Worm (Caenorhabditis elegans) whole organism, L2 larva: Measurements from ENCODE around the gene C15F1.1.
A peak's percentile ranks its signal among the peaks of the same experiment; 100 is the strongest.
"Not testable (repeated sequence)": the region's sequence is repeated elsewhere in the genome, so short reads cannot be mapped to it uniquely, and the experiment has no call there.

Source experiments
- C34F6.9 ChIP-seq: fragments of 150-350 bp; optimal IDR thresholded peaks from 2 replicates; lab custom pipeline; 2014; ENCODE audit warnings: missing biosample characterization, missing genetic modification characterization
- F13H6.1 ChIP-seq: sonication (generic microtip); optimal IDR thresholded peaks from 2 replicates; lab custom pipeline; 2016; ENCODE audit warnings: missing genetic modification characterization, missing compliant biosample characterization
- R02D3.7 ChIP-seq: fragments of 150-350 bp; optimal IDR thresholded peaks from 2 replicates; lab custom pipeline; 2014; ENCODE audit warnings: missing biosample characterization, missing genetic modification characterization
- Y55F3AM.14 ChIP-seq: fragments of 200-800 bp; sonication (Bioruptor generic); optimal IDR thresholded peaks from 2 replicates; lab custom pipeline; 2018; ENCODE audit warnings: mild to moderate bottlenecking, missing genetic modification characterization, missing compliant biosample characterization
- ZK546.5 ChIP-seq: sonication (generic microtip); optimal IDR thresholded peaks from 2 replicates; lab custom pipeline; 2017; ENCODE audit warnings: missing biosample characterization, missing genetic modification characterization
- alr-1 ChIP-seq: fragments of 150-350 bp; optimal IDR thresholded peaks from 2 replicates; lab custom pipeline; 2014; ENCODE audit warnings: missing biosample characterization, missing genetic modification characterization
- aly-2 ChIP-seq: fragments of 150-350 bp; optimal IDR thresholded peaks from 2 replicates; lab custom pipeline; 2014; ENCODE audit warnings: missing biosample characterization, missing genetic modification characterization
- ama-1 ChIP-seq: fragments of 150-350 bp; optimal IDR thresholded peaks from 2 replicates; lab custom pipeline; 2018; ENCODE audit warnings: inconsistent platforms
- blmp-1 ChIP-seq: sonication (generic microtip); optimal IDR thresholded peaks from 2 replicates; lab custom pipeline; 2017; ENCODE audit warnings: missing genetic modification characterization, mild to moderate bottlenecking, missing compliant biosample characterization, antibody characterized with exemption, moderate library complexity; ENCODE audit not compliant: insufficient read depth
- ceh-16 ChIP-seq: fragments of 150-350 bp; optimal IDR thresholded peaks from 2 replicates; lab custom pipeline; 2014; ENCODE audit warnings: missing biosample characterization, missing genetic modification characterization
- ceh-82 ChIP-seq: fragments of 150-350 bp; optimal IDR thresholded peaks from 2 replicates; lab custom pipeline; 2014; ENCODE audit warnings: missing biosample characterization, missing genetic modification characterization
- crh-2 ChIP-seq: sonication (generic microtip); optimal IDR thresholded peaks from 2 replicates; lab custom pipeline; 2017; ENCODE audit warnings: missing biosample characterization, missing genetic modification characterization
- dmd-4 ChIP-seq: sonication (generic microtip); optimal IDR thresholded peaks from 2 replicates; lab custom pipeline; 2017; ENCODE audit warnings: missing biosample characterization, missing genetic modification characterization
- elt-1 ChIP-seq: fragments of 150-350 bp; optimal IDR thresholded peaks from 2 replicates; lab custom pipeline; 2014; ENCODE audit warnings: missing biosample characterization, missing genetic modification characterization
- elt-3 ChIP-seq: sonication (generic microtip); optimal IDR thresholded peaks from 2 replicates; lab custom pipeline; 2017; ENCODE audit warnings: missing biosample characterization, missing genetic modification characterization
- fos-1 ChIP-seq: fragments of 150-350 bp; optimal IDR thresholded peaks from 2 replicates; lab custom pipeline; 2014; ENCODE audit warnings: missing biosample characterization, missing genetic modification characterization
- gmeb-1 ChIP-seq: fragments of 150-350 bp; optimal IDR thresholded peaks from 2 replicates; lab custom pipeline; 2014; ENCODE audit warnings: missing biosample characterization, missing genetic modification characterization
- lin-39 ChIP-seq: fragments of 150-350 bp; optimal IDR thresholded peaks from 2 replicates; lab custom pipeline; 2014; ENCODE audit warnings: missing biosample characterization, missing genetic modification reagents, missing genetic modification characterization
- lsy-2 ChIP-seq, 2 experiments: fragments of 150-350 bp in 1 of 2; sonication (generic microtip) in 1 of 2; optimal IDR thresholded peaks; 2 replicates each; lab custom pipeline; 2014 to 2017; ENCODE audit warnings: missing biosample characterization in 2 of 2, missing genetic modification characterization in 2 of 2
- mab-5 ChIP-seq: fragments of 150-350 bp; optimal IDR thresholded peaks from 2 replicates; lab custom pipeline; 2014; ENCODE audit warnings: missing biosample characterization, missing genetic modification characterization
- mbf-1 ChIP-seq: sonication (generic microtip); optimal IDR thresholded peaks from 2 replicates; lab custom pipeline; 2017; ENCODE audit warnings: missing biosample characterization, missing genetic modification characterization
- mdl-1 ChIP-seq, 2 experiments: fragments of 150-350 bp in 1 of 2; sonication (generic microtip) in 1 of 2; optimal IDR thresholded peaks; 2 replicates each; lab custom pipeline; 2017; ENCODE audit warnings: missing biosample characterization in 2 of 2, missing genetic modification characterization in 2 of 2
- nhr-10 ChIP-seq: sonication (generic microtip); optimal IDR thresholded peaks from 2 replicates; lab custom pipeline; 2017; ENCODE audit warnings: missing biosample characterization, missing genetic modification characterization
- nhr-11 ChIP-seq: fragments of 150-350 bp; optimal IDR thresholded peaks from 2 replicates; lab custom pipeline; 2014; ENCODE audit warnings: missing biosample characterization, missing genetic modification characterization
- nhr-12 ChIP-seq: fragments of 150-350 bp; optimal IDR thresholded peaks from 2 replicates; lab custom pipeline; 2014; ENCODE audit warnings: missing biosample characterization, missing genetic modification characterization
- nhr-129 ChIP-seq: fragments of 150-350 bp; optimal IDR thresholded peaks from 2 replicates; lab custom pipeline; 2014; ENCODE audit warnings: missing biosample characterization, missing genetic modification characterization
- nhr-21 ChIP-seq: fragments of 150-350 bp; optimal IDR thresholded peaks from 2 replicates; lab custom pipeline; 2014; ENCODE audit warnings: missing biosample characterization, missing genetic modification characterization
- nhr-23 ChIP-seq: fragments of 150-350 bp; optimal IDR thresholded peaks from 2 replicates; lab custom pipeline; 2014; ENCODE audit warnings: missing biosample characterization, missing genetic modification reagents, missing genetic modification characterization
- nhr-25 ChIP-seq: fragments of 150-350 bp; sonication (generic microtip); optimal IDR thresholded peaks from 3 replicates; lab custom pipeline; 2014; ENCODE audit warnings: missing biosample characterization, missing genetic modification characterization
- nhr-6 ChIP-seq: fragments of 150-350 bp; optimal IDR thresholded peaks from 2 replicates; lab custom pipeline; 2014; ENCODE audit warnings: missing biosample characterization, missing genetic modification characterization
- peb-1 ChIP-seq: fragments of 150-350 bp; optimal IDR thresholded peaks from 2 replicates; lab custom pipeline; 2014; ENCODE audit warnings: missing biosample characterization, missing genetic modification characterization
- sem-4 ChIP-seq: fragments of 150-350 bp; optimal IDR thresholded peaks from 2 replicates; lab custom pipeline; 2014; ENCODE audit warnings: missing biosample characterization, missing genetic modification reagents, missing genetic modification characterization
- sma-3 ChIP-seq: sonication (generic microtip); optimal IDR thresholded peaks from 2 replicates; lab custom pipeline; 2016; ENCODE audit warnings: missing genetic modification reagents, missing genetic modification characterization, missing compliant biosample characterization
- sma-9 ChIP-seq, 2 experiments: fragments of 150-350 bp in 1 of 2; sonication (generic microtip) in 1 of 2; optimal IDR thresholded peaks; 2 replicates each; lab custom pipeline; 2014 to 2016; ENCODE audit warnings: missing genetic modification characterization in 2 of 2, mild to moderate bottlenecking in 1 of 2, missing biosample characterization in 1 of 2, missing compliant biosample characterization in 1 of 2, missing genetic modification reagents in 1 of 2, moderate library complexity in 1 of 2
- unc-55 ChIP-seq: fragments of 150-350 bp; sonication (generic microtip); optimal IDR thresholded peaks from 3 replicates; lab custom pipeline; 2014; ENCODE audit warnings: missing biosample characterization, missing genetic modification reagents, missing genetic modification characterization
- zag-1 ChIP-seq: fragments of 150-350 bp; optimal IDR thresholded peaks from 2 replicates; lab custom pipeline; 2014; ENCODE audit warnings: missing biosample characterization, missing genetic modification characterization
- ztf-1 ChIP-seq: fragments of 200-800 bp; sonication (Bioruptor generic); conservative IDR thresholded peaks from 2 replicates; pipeline ENCODE4 v1.3.6; 2022; ENCODE audit warnings: missing genetic modification characterization, missing compliant biosample characterization
- ztf-11 ChIP-seq: sonication (generic microtip); optimal IDR thresholded peaks from 2 replicates; lab custom pipeline; 2017; ENCODE audit warnings: missing biosample characterization, missing genetic modification characterization
- ztf-4 ChIP-seq: fragments of 150-350 bp; optimal IDR thresholded peaks from 2 replicates; lab custom pipeline; 2014; ENCODE audit warnings: missing biosample characterization, missing genetic modification characterization

The C15F1.1 gene

DNA sequence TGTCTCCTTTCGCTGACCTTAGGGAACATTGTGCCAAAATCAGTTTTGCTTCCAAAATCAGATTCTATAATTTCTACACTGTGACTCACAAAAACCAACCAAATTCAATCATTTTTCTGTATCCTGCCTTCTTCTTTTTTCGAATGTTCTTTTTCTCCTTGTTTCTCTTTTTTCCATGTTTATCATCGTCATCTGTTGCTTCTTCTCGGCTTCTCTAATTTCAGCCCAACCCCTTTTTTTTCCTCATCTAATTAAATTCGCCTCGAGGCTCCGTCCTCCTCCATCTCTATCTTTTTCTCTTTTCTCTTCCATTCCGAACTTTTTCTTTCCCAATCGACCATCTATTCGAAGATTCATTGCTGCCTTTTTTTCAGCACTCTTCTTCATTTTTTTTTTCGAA lies 5.0 kb downstream of the C15F1.1 start, which contains the start of gene unc-104:
TSS of gene unc-104 (plus strand) at position 311 of the 400 bp plus-strand sequence.
- no peak for TF ChIP-seq nhr-12 (tag; lab: Kevin White, UChicago)
- peak in 1 of 2 experiments; percentile 16 for TF ChIP-seq lsy-2 (tag; optimal IDR thresholded peaks at IDR 0.05; lab: Kevin White, UChicago)
- TF ChIP-seq nhr-11: no peak
- TF ChIP-seq zag-1 (tag; lab: Kevin White, UChicago): peak; percentile 24
- peak; percentile 14 for TF ChIP-seq crh-2 (tag; lab: Kevin White, UChicago)
- peak; percentile 55 for TF ChIP-seq sem-4 (tag; lab: Kevin White, UChicago)
- peak; percentile 27 for TF ChIP-seq C34F6.9

DNA sequence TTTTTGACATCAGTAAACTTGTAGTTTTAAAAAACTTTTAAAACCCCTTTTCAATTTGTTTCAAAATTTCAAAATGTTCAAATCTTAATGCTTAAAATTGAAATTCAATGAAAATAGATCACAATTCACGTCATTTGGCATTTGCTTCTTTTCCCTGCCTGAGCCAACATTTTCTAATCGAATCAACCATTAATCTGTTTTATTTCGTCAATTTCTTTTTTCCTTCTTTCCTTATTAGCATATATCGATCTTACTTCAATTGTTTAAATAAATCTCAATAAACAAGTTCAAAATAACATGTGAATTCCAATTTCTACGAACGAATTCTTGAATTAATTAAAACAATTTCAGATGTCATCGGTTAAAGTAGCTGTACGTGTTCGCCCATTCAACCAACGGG lies 5.9 kb downstream of the C15F1.1 start:
- TF ChIP-seq nhr-23 (tag; lab: Kevin White, UChicago): no peak
- TF ChIP-seq elt-3 (tag; lab: Kevin White, UChicago): no peak
- TF ChIP-seq nhr-6: no peak
- TF ChIP-seq ztf-1 (GFP tag; lab: Robert Waterston, UW): no peak
- no peak for TF ChIP-seq nhr-11
- TF ChIP-seq C34F6.9: no peak
- TF ChIP-seq zag-1 (tag; lab: Kevin White, UChicago): no peak
- TF ChIP-seq mab-5: no peak
- no peak for TF ChIP-seq ceh-16 (tag; lab: Kevin White, UChicago)
- no peak for TF ChIP-seq nhr-10 (tag; lab: Kevin White, UChicago)
- no peak for TF ChIP-seq ztf-4 (tag; lab: Kevin White, UChicago)
- TF ChIP-seq F13H6.1 (tag; lab: Kevin White, UChicago): no peak
- TF ChIP-seq aly-2: no peak

DNA sequence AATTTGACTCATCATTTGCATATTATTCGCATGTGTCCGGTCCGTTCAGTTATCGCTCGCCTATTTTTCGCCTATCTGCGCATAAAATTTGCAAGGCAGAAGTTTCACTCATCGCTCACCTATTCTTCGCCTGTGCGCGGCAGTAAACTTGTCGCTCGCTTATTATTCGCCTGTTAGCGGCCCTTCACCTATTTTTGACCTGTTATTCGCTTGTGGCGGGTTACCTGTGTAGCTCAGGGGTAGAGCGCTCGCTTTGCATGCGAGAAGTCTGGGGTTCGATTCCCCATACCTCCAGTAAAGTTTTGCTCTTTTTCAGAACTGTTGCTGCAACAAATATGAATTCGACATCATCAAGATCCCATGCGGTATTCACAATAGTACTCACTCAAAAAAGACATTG lies 11.7 kb downstream of the C15F1.1 start:
- peak; percentile 10 for TF ChIP-seq sma-9 (GFP tag; optimal IDR thresholded peaks at IDR 0.05; lab: Kevin White, UChicago)
- not testable (repeated sequence) for TF ChIP-seq sma-9 (tag; optimal IDR thresholded peaks at IDR 0.05; lab: Kevin White, UChicago)
- TF ChIP-seq fos-1 (tag; lab: Kevin White, UChicago): peak; percentile 8
- peak; percentile 26 for TF ChIP-seq nhr-129

DNA sequence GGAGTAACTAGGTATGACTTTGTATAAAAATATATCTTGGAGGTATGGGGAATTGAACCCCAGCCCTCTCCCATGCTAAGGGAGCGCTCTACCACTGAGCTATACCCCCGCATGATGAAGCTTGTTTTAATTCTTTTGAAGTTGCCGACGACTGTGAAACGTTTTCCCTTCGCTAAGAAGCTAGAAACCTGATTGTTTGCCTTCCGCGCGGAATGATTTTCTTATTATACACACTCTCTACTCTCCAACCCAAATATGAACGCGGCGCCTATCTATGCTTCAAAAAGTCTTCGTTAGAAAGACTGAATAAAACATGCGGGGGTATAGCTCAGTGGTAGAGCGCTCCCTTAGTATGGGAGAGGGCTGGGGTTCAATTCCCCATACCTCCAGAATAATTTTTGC lies 13.3 kb downstream of the C15F1.1 start:
- TF ChIP-seq zag-1 (tag; lab: Kevin White, UChicago) (no peak), nhr-25 (tag; lab: Kevin White, UChicago) (no peak), F13H6.1 (tag; lab: Kevin White, UChicago) (peak; percentile 1), nhr-23 (tag; lab: Kevin White, UChicago) (no peak), elt-1 (no peak), ztf-11 (tag; lab: Kevin White, UChicago) (no peak), R02D3.7 (tag; lab: Kevin White, UChicago) (no peak), ZK546.5 (tag; lab: Kevin White, UChicago) (no peak), blmp-1 (tag; lab: Kevin White, UChicago) (no peak), sma-3 (GFP tag; lab: Kevin White, UChicago) (peak; percentile 6), Y55F3AM.14 (peak; percentile 4), nhr-21 (no peak)

DNA sequence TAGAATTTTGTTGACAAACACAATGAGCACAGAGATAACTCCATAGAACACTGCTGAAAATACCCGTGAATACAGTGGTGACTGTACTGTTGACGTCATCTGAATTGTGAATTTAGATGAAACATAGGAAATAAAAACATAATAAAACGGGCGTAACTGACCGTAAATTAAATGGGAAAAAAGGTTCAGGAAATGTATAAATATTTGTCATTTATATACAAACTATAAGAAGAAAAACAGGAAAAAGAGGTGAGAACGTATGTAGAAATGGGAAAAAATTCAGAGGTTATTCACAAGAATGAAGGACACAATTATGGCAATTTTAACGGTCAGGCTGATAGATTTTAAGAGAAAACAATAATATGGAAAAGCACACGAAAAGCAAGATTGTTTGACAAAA lies 22.9 kb downstream of the C15F1.1 start, which contains the start of gene sqv-7:
TSS of gene sqv-7 (minus strand) at position 101 of the 400 bp plus-strand sequence.
- TF ChIP-seq peb-1 (no peak), unc-55 (GFP tag; lab: Kevin White, UChicago) (no peak), R02D3.7 (tag; lab: Kevin White, UChicago) (no peak)

DNA sequence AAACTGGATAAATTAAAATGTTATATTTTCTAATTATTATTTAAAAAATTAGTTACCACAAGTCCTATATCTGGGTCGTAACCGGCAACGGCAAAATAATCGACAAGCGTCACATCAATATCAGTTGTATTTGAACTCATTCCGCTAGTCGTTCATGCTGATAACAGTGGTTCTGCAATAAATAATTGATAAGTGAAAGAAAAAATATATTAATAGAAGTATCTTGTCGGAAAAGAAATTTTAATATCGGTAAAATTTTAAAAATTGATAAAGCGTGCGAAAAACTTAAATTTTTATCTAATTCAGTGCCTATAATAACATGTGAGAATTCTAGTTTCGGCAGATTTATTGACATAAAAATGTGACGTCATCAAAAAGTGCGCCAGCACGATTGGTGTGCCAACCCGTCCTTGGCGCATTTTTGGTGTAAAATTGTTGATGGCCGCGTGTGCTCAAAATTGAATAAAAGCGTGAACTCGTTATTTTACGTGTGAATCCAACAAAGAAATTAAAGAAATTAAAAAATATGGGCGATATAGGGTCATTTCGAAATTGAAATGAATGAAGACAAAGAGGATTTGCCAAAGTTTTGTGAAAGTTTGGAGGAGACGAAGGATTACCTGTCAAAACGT lies 32.8 kb downstream of the C15F1.1 start, which contains the start of the genes lst-6 and lst-5:
TSS of gene lst-6 (minus strand) at position 140 of the 632 bp plus-strand sequence.
TSS of gene lst-5 (plus strand) at position 544 of the 632 bp plus-strand sequence.
- TF ChIP-seq elt-3 (tag; lab: Kevin White, UChicago) (no peak), sem-4 (tag; lab: Kevin White, UChicago) (no peak), lin-39 (no peak), nhr-21 (no peak), nhr-10 (tag; lab: Kevin White, UChicago) (no peak), sma-3 (GFP tag; lab: Kevin White, UChicago) (peak; percentile 14), ceh-82 (tag; lab: Kevin White, UChicago) (no peak), ztf-11 (tag; lab: Kevin White, UChicago) (no peak), peb-1 (no peak), mdl-1 (tag; optimal IDR thresholded peaks at IDR 0.05; lab: Kevin White, UChicago) (peak in 1 of 2 experiments; percentile 3), zag-1 (tag; lab: Kevin White, UChicago) (no peak), unc-55 (GFP tag; lab: Kevin White, UChicago) (peak; percentile 65), ama-1 (no peak), alr-1 (no peak), mab-5 (peak; percentile 28), lsy-2 (tag; optimal IDR thresholded peaks at IDR 0.05; lab: Kevin White, UChicago) (peak; percentile 60 to 85), nhr-23 (tag; lab: Kevin White, UChicago) (no peak), nhr-6 (no peak), dmd-4 (tag; lab: Kevin White, UChicago) (no peak), nhr-12 (tag; lab: Kevin White, UChicago) (no peak), sma-9 (GFP tag; optimal IDR thresholded peaks at IDR 0.05; lab: Kevin White, UChicago) (peak; percentile 36), sma-9 (tag; optimal IDR thresholded peaks at IDR 0.05; lab: Kevin White, UChicago) (no peak), elt-1 (no peak), gmeb-1 (tag; lab: Kevin White, UChicago) (peak; percentile 57), nhr-25 (tag; lab: Kevin White, UChicago) (peak; percentile 65), fos-1 (tag; lab: Kevin White, UChicago) (peak; percentile 51), blmp-1 (tag; lab: Kevin White, UChicago) (no peak), mbf-1 (tag; lab: Kevin White, UChicago) (no peak), ztf-1 (GFP tag; lab: Robert Waterston, UW) (no peak)
